Fruit fly (Drosophila melanogaster) S2 (cell line): Measurements from ENCODE around the gene CG9624.

Experiments
- CG8478 ChIP-seq: fragments of >200 bp; optimal IDR thresholded peaks from 2 replicates; lab custom pipeline; 2018
- CTCF ChIP-seq, 2 experiments: fragments of >200 bp; optimal IDR thresholded peaks; 2 replicates each; lab custom pipeline; 2018

Gene CG9624

DNA sequence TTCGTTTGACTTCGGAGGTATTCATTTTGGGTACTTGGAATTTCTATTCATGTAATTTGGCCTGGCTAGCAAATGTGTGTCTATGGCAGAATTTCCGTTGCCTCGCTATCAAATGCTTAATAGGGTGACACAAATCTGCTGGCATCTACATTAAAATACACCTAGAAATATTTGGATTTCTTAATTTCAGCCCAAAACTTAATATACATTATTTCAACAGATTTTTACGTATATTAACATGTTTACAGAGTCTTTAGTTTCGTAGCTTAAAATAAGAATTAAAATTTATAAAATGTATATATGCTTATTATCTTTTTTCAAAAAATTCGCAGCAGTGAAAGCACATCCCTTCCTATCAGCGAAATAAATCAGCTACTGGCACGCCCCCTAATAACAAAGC is at the start of gene CG9624:
Gene CG9624 (minus strand): TSS at position 101 of the 400 bp plus-strand sequence.
- TF ChIP-seq CTCF (optimal IDR thresholded peaks at IDR 0.05; lab: Kevin White, UChicago) (no peak), CG8478 (lab: Kevin White, UChicago) (no peak)

DNA sequence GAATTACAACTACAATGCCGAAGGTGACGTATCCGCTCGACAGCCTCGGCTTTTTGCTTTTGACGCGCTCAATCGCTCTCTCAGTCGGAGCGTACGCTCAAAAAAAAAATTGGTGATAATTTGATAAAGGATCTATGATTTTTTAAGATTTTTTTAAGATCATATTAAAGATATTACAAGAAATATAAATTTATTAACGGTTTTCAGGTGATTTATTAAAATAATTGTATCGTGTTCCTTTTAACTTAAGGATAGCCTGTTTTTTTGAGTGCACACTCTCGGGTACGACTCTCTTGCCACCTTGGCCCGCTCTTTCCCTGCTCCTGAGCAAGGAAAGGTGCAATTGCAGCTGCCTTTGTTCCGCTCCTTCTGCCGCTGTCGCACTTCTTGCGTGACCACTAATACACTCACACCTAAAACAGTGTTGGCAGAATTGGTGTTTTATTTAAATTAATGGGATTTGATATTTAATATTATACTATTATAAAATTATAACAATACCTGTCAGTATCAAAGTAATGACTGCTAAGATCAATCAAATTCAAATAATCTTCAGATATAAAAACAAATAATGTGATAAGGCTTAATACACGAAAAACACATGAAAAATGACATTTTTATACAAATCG is 49.1 kb upstream of the CG9624 start:
- TF ChIP-seq CG8478 (lab: Kevin White, UChicago) (no peak), CTCF (optimal IDR thresholded peaks at IDR 0.05; lab: Kevin White, UChicago) (no peak)

DNA sequence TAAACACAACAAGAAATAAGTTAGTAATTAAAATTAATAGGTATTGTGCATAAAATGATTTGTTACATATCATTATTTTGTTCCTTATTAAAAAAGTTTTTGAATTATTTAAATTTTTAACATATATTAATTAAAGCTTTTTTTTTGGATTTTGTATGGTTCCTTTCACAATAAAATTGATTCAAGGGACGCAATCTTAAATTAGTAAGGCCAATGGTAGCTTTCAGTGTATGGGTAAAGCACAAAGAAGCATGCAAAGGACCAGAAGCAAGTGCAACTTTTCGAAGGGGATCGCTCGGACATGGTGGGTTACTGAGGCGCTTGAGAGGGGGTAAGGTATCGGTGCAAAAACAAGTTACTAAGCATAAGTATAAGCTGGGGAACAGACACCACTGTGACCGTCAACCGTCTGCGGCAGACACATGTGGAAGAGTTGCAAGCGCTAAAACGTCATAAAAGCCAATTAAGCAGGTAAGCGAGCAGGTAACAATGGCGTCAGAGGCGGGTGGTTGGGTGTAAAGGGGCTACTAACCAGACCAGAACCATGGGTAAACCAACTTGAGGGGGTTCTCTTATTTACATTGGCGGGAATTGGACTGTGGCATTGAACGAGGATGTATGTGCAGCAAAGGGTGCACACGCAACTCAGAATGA is 46.7 kb upstream of the CG9624 start:
- TF ChIP-seq CTCF (optimal IDR thresholded peaks at IDR 0.05; lab: Kevin White, UChicago) (no peak), CG8478 (lab: Kevin White, UChicago) (no peak)

DNA sequence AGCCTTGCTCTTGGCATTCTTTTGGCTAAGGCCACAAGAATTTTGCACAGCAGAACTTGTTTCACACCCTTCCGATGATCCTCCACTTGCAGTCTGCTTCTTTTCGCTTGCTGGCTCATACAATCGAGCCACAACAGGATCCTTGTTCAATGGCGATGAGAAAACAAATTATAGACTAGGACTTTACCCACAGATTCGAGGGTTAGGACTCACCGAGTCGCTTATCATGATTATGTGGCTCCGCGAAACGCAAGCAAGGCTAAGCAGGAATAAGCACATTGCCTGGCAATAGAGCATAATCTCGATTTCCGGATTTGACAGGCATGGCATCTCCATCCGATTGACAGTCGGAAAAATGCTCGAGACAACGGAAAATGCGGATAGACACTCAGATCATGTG is 33.1 kb upstream of the CG9624 start, which contains the start of the genes CG14839 and CG14841:
Gene CG14839 (plus strand): TSS at position 301 of the 400 bp plus-strand sequence.
Gene CG14841 (minus strand): TSS at position 332 of the 400 bp plus-strand sequence.
- no peak for TF ChIP-seq CG8478 (lab: Kevin White, UChicago)
- no peak for TF ChIP-seq CTCF (optimal IDR thresholded peaks at IDR 0.05; lab: Kevin White, UChicago)

DNA sequence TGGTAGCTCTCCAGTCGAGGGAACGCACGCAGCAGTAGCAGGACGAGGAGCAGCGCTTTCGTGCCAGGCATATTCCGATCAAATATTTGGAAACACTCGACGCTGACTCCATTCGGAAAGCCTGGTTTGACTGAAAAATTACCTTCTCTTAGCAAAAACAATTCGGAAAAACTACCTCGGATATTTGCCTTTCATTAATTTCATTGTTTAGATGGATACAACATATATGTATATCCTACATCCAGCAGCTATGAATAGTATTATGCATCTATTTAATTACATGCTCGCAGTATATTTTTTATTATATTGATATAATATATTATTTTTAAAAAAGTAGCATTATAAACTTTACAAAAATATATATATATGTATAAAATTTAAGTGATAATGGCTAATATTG is 32.2 kb upstream of the CG9624 start, which contains the start of gene CG14840:
Gene CG14840 (minus strand): TSS at position 101 of the 400 bp plus-strand sequence.
- TF ChIP-seq CTCF (optimal IDR thresholded peaks at IDR 0.05; lab: Kevin White, UChicago) (no peak), CG8478 (lab: Kevin White, UChicago) (no peak)

DNA sequence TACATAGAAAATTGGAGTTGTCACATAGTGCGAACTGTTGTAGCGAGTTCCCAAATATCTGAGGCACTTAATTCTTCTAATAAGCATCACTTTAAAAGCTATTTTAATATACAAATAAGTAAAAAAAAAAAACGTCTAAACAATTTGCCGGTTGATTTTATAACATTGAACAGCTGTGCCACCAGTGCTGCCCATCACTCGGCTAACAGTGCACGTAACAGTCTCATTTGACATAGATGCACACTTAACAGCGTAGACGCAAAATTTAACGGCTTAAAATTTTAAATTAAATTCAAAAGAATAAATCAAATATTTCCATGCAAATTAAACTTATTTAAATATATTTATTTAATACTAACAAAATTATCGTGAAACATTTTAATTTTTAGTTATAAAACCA is 30.9 kb upstream of the CG9624 start, which contains the start of gene MetRS-m:
Gene MetRS-m (minus strand): TSS at position 171 of the 400 bp plus-strand sequence.
- TF ChIP-seq CG8478 (lab: Kevin White, UChicago) (no peak), CTCF (optimal IDR thresholded peaks at IDR 0.05; lab: Kevin White, UChicago) (no peak)

DNA sequence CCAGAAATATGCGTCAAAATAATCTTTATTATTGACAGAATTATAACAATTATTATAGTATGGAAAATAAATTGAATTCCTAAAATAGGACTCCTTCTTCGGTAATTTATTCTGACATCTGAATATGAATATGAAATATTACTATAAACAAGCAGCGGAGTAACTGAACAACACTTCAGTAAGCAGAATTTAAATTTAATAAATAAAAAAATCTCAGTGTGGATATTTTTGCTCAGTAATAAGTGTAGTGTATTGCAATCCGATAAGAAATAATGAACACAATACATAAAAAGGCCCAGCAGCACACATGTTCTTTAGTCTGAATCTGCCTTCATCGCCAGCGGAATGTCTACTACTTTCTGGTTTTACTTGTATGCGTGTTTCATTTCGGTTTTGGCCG is 26.9 kb upstream of the CG9624 start, which contains the start of gene CG43179:
Gene CG43179 (plus strand): TSS at position 301 of the 400 bp plus-strand sequence.
- TF ChIP-seq CTCF (optimal IDR thresholded peaks at IDR 0.05; lab: Kevin White, UChicago) (no peak), CG8478 (lab: Kevin White, UChicago) (no peak)

DNA sequence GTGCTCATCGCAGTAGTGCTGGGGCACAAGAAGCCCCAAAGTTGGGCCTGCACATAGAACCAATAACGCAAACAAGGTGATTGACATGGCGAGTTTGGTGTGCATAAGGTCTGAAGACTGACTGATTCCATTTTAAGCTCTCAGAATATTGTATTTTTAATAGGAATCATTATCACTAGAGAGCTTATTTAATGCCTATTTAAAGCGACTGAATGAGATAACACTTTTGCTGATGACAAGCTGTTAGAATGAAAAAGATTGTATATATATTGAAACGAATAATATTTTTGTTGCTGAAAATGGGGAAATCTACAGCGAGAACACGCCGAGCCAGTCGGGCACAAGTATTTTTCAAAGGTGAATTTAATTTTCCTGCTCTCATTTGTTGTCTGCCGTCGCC is 16.4 kb upstream of the CG9624 start, which contains the start of gene CG9616:
Gene CG9616 (minus strand): TSS at position 101 of the 400 bp plus-strand sequence.
- TF ChIP-seq CG8478 (lab: Kevin White, UChicago) = no peak
- TF ChIP-seq CTCF (optimal IDR thresholded peaks at IDR 0.05; lab: Kevin White, UChicago) = no peak

DNA sequence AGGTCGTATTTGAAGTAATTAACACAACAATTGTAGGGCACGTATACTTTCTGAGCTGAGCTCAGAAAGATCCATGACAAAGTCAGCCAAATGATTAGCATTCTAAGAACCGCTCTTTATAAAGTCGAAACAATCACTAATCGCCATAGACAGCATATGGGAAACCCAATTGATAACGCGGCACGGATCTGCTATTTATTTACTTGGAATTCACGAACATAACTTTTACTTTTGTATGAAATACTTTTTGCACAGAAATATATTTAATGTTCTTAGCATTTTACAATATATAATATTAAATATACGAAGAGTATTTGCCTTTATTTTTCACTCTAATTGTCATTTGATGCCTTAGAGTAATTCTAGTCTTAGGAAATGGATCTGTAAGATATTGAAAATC is 15.6 kb upstream of the CG9624 start, which contains the start of gene CG43291:
Gene CG43291 (minus strand): TSS at position 101 of the 400 bp plus-strand sequence.
- TF ChIP-seq CG8478 (lab: Kevin White, UChicago) (no peak), CTCF (optimal IDR thresholded peaks at IDR 0.05; lab: Kevin White, UChicago) (no peak)

DNA sequence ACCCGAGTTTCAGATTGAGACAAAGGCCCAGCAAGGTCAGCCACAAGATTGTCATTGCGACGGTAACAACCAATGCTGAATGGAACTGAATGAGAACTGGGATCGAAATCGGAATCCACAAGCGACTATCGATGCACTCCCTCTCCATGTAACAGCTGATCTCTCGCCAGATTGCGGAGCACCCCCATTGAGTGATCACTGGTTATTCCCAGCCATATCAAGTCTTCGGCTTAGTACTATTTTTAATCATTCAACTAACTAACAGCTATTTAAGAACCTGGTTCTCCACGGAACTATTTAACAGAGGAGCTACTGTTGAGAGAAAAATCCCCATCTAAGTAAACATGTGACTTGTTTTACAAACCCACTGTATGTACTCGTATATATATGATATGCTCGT is 2.3 kb downstream of the CG9624 start, which contains the start of gene CG9631:
Gene CG9631 (minus strand): TSS at position 101 of the 400 bp plus-strand sequence.
- TF ChIP-seq CG8478 (lab: Kevin White, UChicago) = no peak
- TF ChIP-seq CTCF (optimal IDR thresholded peaks at IDR 0.05; lab: Kevin White, UChicago) = no peak

DNA sequence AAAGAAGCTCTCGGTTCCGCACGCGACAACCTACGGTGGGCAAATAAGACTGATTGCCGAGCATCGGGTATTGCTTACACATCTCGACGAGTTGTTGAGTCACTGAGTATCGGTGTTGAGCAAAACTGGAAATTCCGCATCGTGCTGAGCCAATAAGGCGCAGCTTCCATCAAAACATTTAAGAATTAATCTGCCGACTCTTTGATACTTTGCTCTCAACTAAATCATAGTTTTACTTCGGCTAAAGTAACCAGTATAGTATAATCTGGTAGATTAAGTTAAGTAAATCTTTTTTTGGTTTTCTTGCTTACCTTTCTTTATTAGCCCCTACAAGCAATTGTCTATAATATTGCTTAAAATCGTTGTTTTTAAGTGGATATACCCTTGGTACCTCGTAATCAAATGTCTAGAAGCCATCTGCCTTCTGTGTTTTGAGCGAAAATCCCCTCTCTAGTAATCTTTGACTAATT is 4.8 kb downstream of the CG9624 start, which contains the start of gene Sp212:
Gene Sp212 (minus strand): TSS at position 51 of the 470 bp plus-strand sequence.
- TF ChIP-seq CTCF (optimal IDR thresholded peaks at IDR 0.05; lab: Kevin White, UChicago) = no peak
- no peak for TF ChIP-seq CG8478 (lab: Kevin White, UChicago)

DNA sequence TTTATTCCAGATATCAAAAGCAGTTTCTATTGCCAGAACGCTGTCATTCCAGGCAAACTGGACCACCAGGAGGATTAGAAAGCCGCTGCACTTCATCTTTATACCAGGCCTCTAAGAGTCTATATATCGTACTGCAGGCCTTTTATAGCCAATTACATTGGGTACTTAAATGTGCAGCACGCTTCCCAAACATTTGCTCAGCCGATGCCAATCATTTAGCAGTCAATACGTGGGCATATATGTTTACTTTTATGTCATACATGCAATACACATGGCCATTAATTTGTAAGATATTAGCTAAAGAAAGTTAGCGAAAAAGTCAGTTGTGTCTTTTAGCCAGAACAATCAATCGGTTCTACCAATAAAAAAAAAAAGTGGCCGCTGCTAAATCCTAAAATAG is 7.5 kb downstream of the CG9624 start, which contains the start of gene CG33109:
Gene CG33109 (minus strand): TSS at position 101 of the 400 bp plus-strand sequence.
- TF ChIP-seq CTCF (optimal IDR thresholded peaks at IDR 0.05; lab: Kevin White, UChicago) (no peak), CG8478 (lab: Kevin White, UChicago) (no peak)

DNA sequence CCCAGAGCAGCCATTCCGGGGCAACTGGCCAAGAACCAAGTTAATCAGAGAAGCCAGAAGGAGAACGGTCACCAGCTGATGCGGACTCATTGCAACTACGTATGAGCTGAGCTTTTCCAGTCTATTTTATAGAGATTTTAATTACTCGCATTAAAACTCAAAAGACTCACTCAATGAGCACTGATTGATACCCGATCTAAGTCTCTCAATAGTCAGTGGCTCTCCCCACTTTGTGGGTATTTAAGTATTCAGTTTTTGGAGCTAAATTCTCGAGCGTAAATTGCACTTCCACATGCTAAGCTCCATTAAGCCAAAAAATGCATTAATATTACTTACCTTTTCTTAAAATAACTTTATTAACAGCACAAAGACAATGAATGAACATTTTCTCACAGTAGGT is 8.8 kb downstream of the CG9624 start, which contains the start of gene CG31326:
Gene CG31326 (minus strand): TSS at position 101 of the 400 bp plus-strand sequence.
- TF ChIP-seq CG8478 (lab: Kevin White, UChicago) = no peak
- TF ChIP-seq CTCF (optimal IDR thresholded peaks at IDR 0.05; lab: Kevin White, UChicago) = no peak

DNA sequence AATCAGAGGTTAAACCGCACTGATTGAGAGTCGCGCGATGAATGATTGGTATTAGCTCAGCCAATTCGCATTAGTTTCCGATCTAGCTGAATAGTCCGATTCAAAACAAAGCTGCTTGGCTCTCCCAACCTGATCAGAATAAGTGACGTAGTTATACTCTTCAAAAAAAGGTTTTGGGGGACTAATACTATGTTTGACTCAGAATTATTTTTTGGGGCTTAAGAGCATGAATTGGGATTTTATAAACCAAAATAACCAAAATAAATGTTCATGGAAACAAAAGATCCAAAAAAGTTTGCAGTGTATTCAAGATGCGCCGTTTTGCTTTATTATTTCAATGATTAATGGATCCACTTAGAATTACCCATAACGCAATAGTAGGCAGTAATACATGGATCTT is 11.1 kb downstream of the CG9624 start, which contains the start of gene CG9649:
Gene CG9649 (minus strand): TSS at position 44 of the 400 bp plus-strand sequence.
- TF ChIP-seq CTCF (optimal IDR thresholded peaks at IDR 0.05; lab: Kevin White, UChicago) (no peak), CG8478 (lab: Kevin White, UChicago) (no peak)
